Fruit fly (Drosophila melanogaster) whole organism, adult: ENCODE data around the gene Naa40.

Experiments used
- CG11617 ChIP-seq: fragments of 200-800 bp; sonication (Bioruptor generic); optimal IDR thresholded peaks from 2 replicates; lab custom pipeline; 2017; ENCODE audit warnings: mild to moderate bottlenecking, missing biosample characterization, missing genetic modification reagents, missing genetic modification characterization
- CG12768 ChIP-seq: fragments of 200-800 bp; sonication (Bioruptor generic); optimal IDR thresholded peaks from 2 replicates; lab custom pipeline; 2017; ENCODE audit warnings: missing biosample characterization, missing genetic modification characterization, mild to moderate bottlenecking, moderate library complexity, missing genetic modification reagents
- CG14711 ChIP-seq: fragments of 200-800 bp; sonication (Bioruptor generic); optimal IDR thresholded peaks from 2 replicates; lab custom pipeline; 2018; ENCODE audit warnings: missing biosample characterization, mild to moderate bottlenecking, missing genetic modification characterization, moderate library complexity
- CG1620 ChIP-seq: fragments of 200-800 bp; sonication (Bioruptor generic); optimal IDR thresholded peaks from 2 replicates; lab custom pipeline; 2016; ENCODE audit warnings: missing biosample characterization, missing genetic modification characterization
- CG33017 ChIP-seq: fragments of 200-800 bp; sonication (Bioruptor generic); optimal IDR thresholded peaks from 2 replicates; lab custom pipeline; 2018; ENCODE audit warnings: missing biosample characterization, mild to moderate bottlenecking, missing genetic modification characterization, moderate library complexity
- CG5204 ChIP-seq: fragments of 200-800 bp; sonication (Bioruptor generic); optimal IDR thresholded peaks from 2 replicates; lab custom pipeline; 2016; ENCODE audit warnings: missing biosample characterization, missing genetic modification characterization
- CG7045 ChIP-seq: fragments of 200-800 bp; sonication (Bioruptor generic); optimal IDR thresholded peaks from 2 replicates; lab custom pipeline; 2017; ENCODE audit warnings: missing biosample characterization, mild to moderate bottlenecking, missing genetic modification characterization
- CG7101 ChIP-seq: fragments of 200-800 bp; sonication (Bioruptor generic); optimal IDR thresholded peaks from 2 replicates; lab custom pipeline; 2018; ENCODE audit warnings: missing biosample characterization, mild to moderate bottlenecking, missing genetic modification characterization, moderate library complexity
- Clk ChIP-seq: fragments of 200-800 bp; sonication (Bioruptor generic); optimal IDR thresholded peaks from 2 replicates; lab custom pipeline; 2017; ENCODE audit warnings: missing biosample characterization, missing genetic modification characterization
- Crg-1 ChIP-seq: fragments of 200-800 bp; sonication (Bioruptor generic); optimal IDR thresholded peaks from 2 replicates; lab custom pipeline; 2016; ENCODE audit warnings: missing biosample characterization, missing genetic modification characterization
- Hr96 ChIP-seq: fragments of 200-800 bp; sonication (Bioruptor generic); optimal IDR thresholded peaks from 2 replicates; lab custom pipeline; 2016; ENCODE audit warnings: missing biosample characterization, missing genetic modification characterization
- Mnt ChIP-seq: fragments of 200-800 bp; sonication (Bioruptor generic); optimal IDR thresholded peaks from 2 replicates; lab custom pipeline; 2016; ENCODE audit warnings: missing biosample characterization, mild to moderate bottlenecking, missing genetic modification characterization
- bab1 ChIP-seq: fragments of 200-800 bp; sonication (Bioruptor generic); optimal IDR thresholded peaks from 3 replicates; lab custom pipeline; 2019; ENCODE audit warnings: missing biosample characterization, mild to moderate bottlenecking, missing genetic modification characterization, moderate library complexity
- cic ChIP-seq: fragments of 200-800 bp; sonication (Bioruptor generic); optimal IDR thresholded peaks from 2 replicates; lab custom pipeline; 2017; ENCODE audit warnings: missing biosample characterization, mild to moderate bottlenecking, missing genetic modification characterization, moderate library complexity
- cnc ChIP-seq, 2 experiments: fragments of >200 bp; optimal IDR thresholded peaks; 2 replicates each; lab custom pipeline; 2017
- kay ChIP-seq: fragments of 200-800 bp; sonication (Bioruptor generic); peaks from one replicate; lab custom pipeline; 2016; ENCODE audit warnings: missing biosample characterization, missing genetic modification characterization, borderline replicate concordance
- ovo ChIP-seq: fragments of 200-800 bp; sonication (Bioruptor generic); optimal IDR thresholded peaks from 2 replicates; lab custom pipeline; 2016; ENCODE audit warnings: missing biosample characterization, missing genetic modification characterization
- pad ChIP-seq: fragments of 200-800 bp; sonication (Bioruptor generic); optimal IDR thresholded peaks from 3 replicates; lab custom pipeline; 2017; ENCODE audit warnings: missing biosample characterization, missing genetic modification characterization, mild to moderate bottlenecking, moderate library complexity, missing genetic modification reagents
- tj ChIP-seq: fragments of 200-800 bp; sonication (Bioruptor generic); optimal IDR thresholded peaks from 3 replicates; lab custom pipeline; 2017; ENCODE audit warnings: missing biosample characterization, mild to moderate bottlenecking, missing genetic modification characterization, moderate library complexity
- toe ChIP-seq: fragments of 200-800 bp; sonication (Bioruptor generic); optimal IDR thresholded peaks from 2 replicates; lab custom pipeline; 2016; ENCODE audit warnings: missing biosample characterization, missing genetic modification characterization

The Naa40 gene

dm6 chr3R:29737891-29738290 is 13.1 kb upstream of the Naa40 start, which contains the start of gene Gnpnat:
TSS of gene Gnpnat (plus strand) at chr3R:29738275.
- TF ChIP-seq CG14711 (tag; lab: Kevin White, UChicago), result peak; percentile 54
- peak; percentile 54 for TF ChIP-seq CG7045
- TF ChIP-seq CG5204 (GFP tag; lab: Kevin White, UChicago), result no peak
- peak; percentile 37 for TF ChIP-seq bab1 (GFP tag; lab: Kevin White, UChicago)
- peak; percentile 59 for TF ChIP-seq CG12768
- TF ChIP-seq CG1620 (GFP tag; lab: Kevin White, UChicago), result no peak
- TF ChIP-seq CG11617 (GFP tag; lab: Kevin White, UChicago), result peak; percentile 61
- peak; percentile 33 for TF ChIP-seq Mnt (GFP tag; lab: Kevin White, UChicago)
- TF ChIP-seq pad, result peak; percentile 15
- peak; percentile 73 for TF ChIP-seq CG33017
- peak; percentile 71 for TF ChIP-seq CG7101 (tag; lab: Kevin White, UChicago)
- TF ChIP-seq kay (GFP tag; lab: Kevin White, UChicago), result no peak

dm6 chr3R:29736678-29737093 is 11.9 kb upstream of the Naa40 start, which contains the start of the genes CG7601 and CIA30:
TSS of gene CG7601 (minus strand) at chr3R:29736745.
TSS of gene CIA30 (plus strand) at chr3R:29736965.
- TF ChIP-seq bab1 (GFP tag; lab: Kevin White, UChicago) (peak; percentile 98), cic (GFP tag; lab: Kevin White, UChicago) (peak; percentile 92), CG5204 (GFP tag; lab: Kevin White, UChicago) (peak; percentile 98), CG14711 (tag; lab: Kevin White, UChicago) (peak; percentile 95), tj (GFP tag; lab: Kevin White, UChicago) (peak; percentile 83), ovo (GFP tag; lab: Kevin White, UChicago) (peak; percentile 90), kay (GFP tag; lab: Kevin White, UChicago) (no peak), Clk (GFP tag; lab: Kevin White, UChicago) (peak; percentile 97), CG7045 (peak; percentile 99), CG12768 (peak; percentile 99), Mnt (GFP tag; lab: Kevin White, UChicago) (peak; percentile 96), cnc (optimal IDR thresholded peaks at IDR 0.05; lab: Kevin White, UChicago) (no peak), toe (GFP tag; lab: Kevin White, UChicago) (peak; percentile 100), Hr96 (GFP tag; lab: Kevin White, UChicago) (peak; percentile 100), CG1620 (GFP tag; lab: Kevin White, UChicago) (peak; percentile 99), pad (peak; percentile 92), CG33017 (peak; percentile 98), CG7101 (tag; lab: Kevin White, UChicago) (peak; percentile 99), Crg-1 (GFP tag; lab: Kevin White, UChicago) (peak; percentile 98), CG11617 (GFP tag; lab: Kevin White, UChicago) (peak; percentile 96)

- TF ChIP-seq Crg-1 (GFP tag; lab: Kevin White, UChicago) (no peak), Hr96 (GFP tag; lab: Kevin White, UChicago) (no peak), CG5204 (GFP tag; lab: Kevin White, UChicago) (no peak), kay (GFP tag; lab: Kevin White, UChicago) (no peak), CG7045 (no peak), CG33017 (no peak), pad (no peak), Mnt (GFP tag; lab: Kevin White, UChicago) (no peak), toe (GFP tag; lab: Kevin White, UChicago) (no peak), cic (GFP tag; lab: Kevin White, UChicago) (no peak), CG1620 (GFP tag; lab: Kevin White, UChicago) (no peak), CG11617 (GFP tag; lab: Kevin White, UChicago) (no peak), ovo (GFP tag; lab: Kevin White, UChicago) (no peak), CG14711 (tag; lab: Kevin White, UChicago) (no peak), cnc (optimal IDR thresholded peaks at IDR 0.05; lab: Kevin White, UChicago) (no peak), tj (GFP tag; lab: Kevin White, UChicago) (no peak), CG12768 (no peak)
Measured at dm6 chr3R:29726277-29726676, 1.5 kb upstream of the Naa40 start.

- TF ChIP-seq CG14711 (tag; lab: Kevin White, UChicago), result no peak
- TF ChIP-seq tj (GFP tag; lab: Kevin White, UChicago), result peak; percentile 28
- no peak for TF ChIP-seq Clk (GFP tag; lab: Kevin White, UChicago)
- peak; percentile 18 for TF ChIP-seq CG7101 (tag; lab: Kevin White, UChicago)
- TF ChIP-seq pad, result no peak
- TF ChIP-seq cnc (optimal IDR thresholded peaks at IDR 0.05; lab: Kevin White, UChicago), result no peak
- TF ChIP-seq CG5204 (GFP tag; lab: Kevin White, UChicago), result no peak
- TF ChIP-seq cic (GFP tag; lab: Kevin White, UChicago), result no peak
- TF ChIP-seq CG33017, result no peak
- TF ChIP-seq toe (GFP tag; lab: Kevin White, UChicago), result peak; percentile 66
- TF ChIP-seq Crg-1 (GFP tag; lab: Kevin White, UChicago), result no peak
- no peak for TF ChIP-seq CG7045
- peak; percentile 22 for TF ChIP-seq CG1620 (GFP tag; lab: Kevin White, UChicago)
- peak; percentile 38 for TF ChIP-seq CG11617 (GFP tag; lab: Kevin White, UChicago)
- peak; percentile 77 for TF ChIP-seq CG12768
- TF ChIP-seq Mnt (GFP tag; lab: Kevin White, UChicago), result peak; percentile 22
- peak; percentile 75 for TF ChIP-seq Hr96 (GFP tag; lab: Kevin White, UChicago)
- peak; percentile 37 for TF ChIP-seq ovo (GFP tag; lab: Kevin White, UChicago)
- TF ChIP-seq kay (GFP tag; lab: Kevin White, UChicago), result no peak
- TF ChIP-seq bab1 (GFP tag; lab: Kevin White, UChicago), result peak; percentile 42
Measured at dm6 chr3R:29725577-29726240, 959 bp upstream of the Naa40 start, which contains the start of gene Kul. TSS of gene Kul (plus strand) at chr3R:29725830.
